Fruit fly (Drosophila melanogaster): ENCODE data around the gene Gr63a.

Gr63a gene

dm6 chr3L:3851048-3851447 is 45.4 kb downstream of the Gr63a start:
- TF ChIP-seq CG15710 (tag; optimal IDR thresholded peaks at IDR 0.05) (no peak), D1 (tag; optimal IDR thresholded peaks at IDR 0.05) (no peak), CG34367 (tag; optimal IDR thresholded peaks at IDR 0.05) (no peak), CG8159 (tag; optimal IDR thresholded peaks at IDR 0.05) (no peak), fd96Ca (GFP tag; IDR thresholded peaks at IDR 0.05) (no peak), EcR (GFP tag; optimal IDR thresholded peaks at IDR 0.05) (no peak), CG32121 (GFP tag; IDR thresholded peaks at IDR 0.05) (no peak), gl (tag; optimal IDR thresholded peaks at IDR 0.05) (no peak), CG8301 (tag; optimal IDR thresholded peaks at IDR 0.05) (no peak), Ets98B (GFP tag; IDR thresholded peaks at IDR 0.05) (no peak), CG12605 (GFP tag; IDR thresholded peaks at IDR 0.05) (no peak), CG14655 (GFP tag; optimal IDR thresholded peaks at IDR 0.05) (no peak), CG4496 (GFP tag; IDR thresholded peaks at IDR 0.05) (no peak), CG17806 (tag; optimal IDR thresholded peaks at IDR 0.05) (no peak), rn (GFP tag; IDR thresholded peaks at IDR 0.05) (no peak)

dm6 chr3L:3850477-3850876 is 45.9 kb downstream of the Gr63a start:
- no peak for TF ChIP-seq CG14655 (GFP tag; optimal IDR thresholded peaks at IDR 0.05)

- TF ChIP-seq CG14655 (GFP tag; optimal IDR thresholded peaks at IDR 0.05) (no peak), CG8301 (tag; optimal IDR thresholded peaks at IDR 0.05) (no peak), CG32121 (GFP tag; IDR thresholded peaks at IDR 0.05) (no peak), gl (tag; optimal IDR thresholded peaks at IDR 0.05) (no peak), Snoo (tag; optimal IDR thresholded peaks at IDR 0.05) (no peak), EcR (GFP tag; optimal IDR thresholded peaks at IDR 0.05) (no peak), CG4496 (GFP tag; IDR thresholded peaks at IDR 0.05) (no peak), CG15710 (tag; optimal IDR thresholded peaks at IDR 0.05) (no peak), rn (GFP tag; IDR thresholded peaks at IDR 0.05) (no peak), CG17806 (tag; optimal IDR thresholded peaks at IDR 0.05) (no peak), Ets98B (GFP tag; IDR thresholded peaks at IDR 0.05) (no peak), CG10348 (GFP tag; IDR thresholded peaks at IDR 0.05) (no peak), CG34367 (tag; optimal IDR thresholded peaks at IDR 0.05) (no peak), fd96Ca (GFP tag; IDR thresholded peaks at IDR 0.05) (no peak), D1 (tag; optimal IDR thresholded peaks at IDR 0.05) (no peak), CG8159 (tag; optimal IDR thresholded peaks at IDR 0.05) (no peak)
These were observed 46.6 kb downstream of the Gr63a start for dm6 chr3L:3849763-3850162.

dm6 chr3L:3848687-3849270 is 47.6 kb downstream of the Gr63a start:
- no peak for TF ChIP-seq CG14655 (GFP tag; optimal IDR thresholded peaks at IDR 0.05)
- TF ChIP-seq CG32121 (GFP tag; IDR thresholded peaks at IDR 0.05) = no peak
- TF ChIP-seq rn (GFP tag; IDR thresholded peaks at IDR 0.05) = no peak
- no peak for TF ChIP-seq Ets98B (GFP tag; IDR thresholded peaks at IDR 0.05)
- TF ChIP-seq D1 (tag; optimal IDR thresholded peaks at IDR 0.05) = no peak
- no peak for TF ChIP-seq Pif1A (GFP tag; optimal IDR thresholded peaks at IDR 0.05)
- no peak for TF ChIP-seq CG34367 (tag; optimal IDR thresholded peaks at IDR 0.05)
- no peak for TF ChIP-seq CG8159 (tag; optimal IDR thresholded peaks at IDR 0.05)
- TF ChIP-seq EcR (GFP tag; optimal IDR thresholded peaks at IDR 0.05) = no peak
- TF ChIP-seq fd96Ca (GFP tag; IDR thresholded peaks at IDR 0.05) = no peak

- TF ChIP-seq D1 (tag; optimal IDR thresholded peaks at IDR 0.05) (no peak), gl (tag; optimal IDR thresholded peaks at IDR 0.05) (no peak), fd96Ca (GFP tag; IDR thresholded peaks at IDR 0.05) (no peak), CG8301 (tag; optimal IDR thresholded peaks at IDR 0.05) (no peak), Pif1B (GFP tag; optimal IDR thresholded peaks at IDR 0.05) (no peak), CG10348 (GFP tag; IDR thresholded peaks at IDR 0.05) (no peak), CG9948 (tag; optimal IDR thresholded peaks at IDR 0.05) (no peak), Snoo (tag; optimal IDR thresholded peaks at IDR 0.05) (no peak), CG8159 (tag; optimal IDR thresholded peaks at IDR 0.05) (no peak), Pif1A (GFP tag; optimal IDR thresholded peaks at IDR 0.05) (no peak), CG4496 (GFP tag; IDR thresholded peaks at IDR 0.05) (no peak), EcR (GFP tag; optimal IDR thresholded peaks at IDR 0.05) (no peak), CG13204 (GFP tag; optimal IDR thresholded peaks at IDR 0.05) (no peak), CG32121 (GFP tag; IDR thresholded peaks at IDR 0.05) (no peak), CG14655 (GFP tag; optimal IDR thresholded peaks at IDR 0.05) (no peak), CG15710 (tag; optimal IDR thresholded peaks at IDR 0.05) (no peak), CG17806 (tag; optimal IDR thresholded peaks at IDR 0.05) (no peak), rn (GFP tag; IDR thresholded peaks at IDR 0.05) (no peak)
These were observed 48.5 kb downstream of the Gr63a start for dm6 chr3L:3847810-3848326.

dm6 chr3L:3845815-3846375 is 50.5 kb downstream of the Gr63a start, which contains the start of gene Awh:
Gene Awh, plus strand, starts transcription at chr3L:3846206.
- no peak for TF ChIP-seq CG8159 (tag; optimal IDR thresholded peaks at IDR 0.05)
- 0 out of 3 replicates have a peak, but pooled peaks have one; percentile 18 for TF ChIP-seq fd96Ca (GFP tag; IDR thresholded peaks at IDR 0.05)
- peak; percentile 40; the same call in 1 of the 2 replicates for TF ChIP-seq CG12605 (GFP tag; IDR thresholded peaks at IDR 0.05)
- TF ChIP-seq EcR (GFP tag; optimal IDR thresholded peaks at IDR 0.05) = no peak
- TF ChIP-seq CG13204 (GFP tag; optimal IDR thresholded peaks at IDR 0.05) = peak; percentile 50
- no peak for TF ChIP-seq Pif1A (GFP tag; optimal IDR thresholded peaks at IDR 0.05)
- TF ChIP-seq Pif1B (GFP tag; optimal IDR thresholded peaks at IDR 0.05) = peak; percentile 3

Data from whole organism, pupa.